Worm (Caenorhabditis elegans) whole organism, young adult: ENCODE results near the gene R13A5.15.

ENCODE experiments used
- B0019.2 ChIP-seq: fragments of 200-800 bp; sonication (Bioruptor generic); conservative IDR thresholded peaks from 2 replicates; pipeline ENCODE4 v1.3.6; 2022; ENCODE audit warnings: missing genetic modification reagents, missing genetic modification characterization, missing compliant biosample characterization
- B0336.3 ChIP-seq: fragments of 200-800 bp; sonication (Bioruptor generic); IDR thresholded peaks from 2 replicates; pipeline ENCODE4 v1.3.6; 2022; ENCODE audit warnings: missing genetic modification characterization, missing compliant biosample characterization
- C06A6.2 ChIP-seq: fragments of 200-800 bp; sonication (Bioruptor generic); conservative IDR thresholded peaks from 2 replicates; pipeline ENCODE4 v1.3.6; 2022; ENCODE audit warnings: missing genetic modification characterization, missing compliant biosample characterization
- D2030.7 ChIP-seq: fragments of 200-800 bp; sonication (Bioruptor generic); IDR thresholded peaks from 2 replicates; pipeline ENCODE4 v1.3.6; 2022; ENCODE audit warnings: missing genetic modification reagents, missing genetic modification characterization, missing compliant biosample characterization
- F22D6.2 ChIP-seq: sonication (generic microtip); optimal IDR thresholded peaks from 2 replicates; lab custom pipeline; 2016; ENCODE audit warnings: mild to moderate bottlenecking, missing genetic modification characterization, missing compliant biosample characterization
- F57C9.4 ChIP-seq: sonication (generic microtip); optimal IDR thresholded peaks from 2 replicates; lab custom pipeline; 2017; ENCODE audit warnings: mild to moderate bottlenecking, missing genetic modification characterization, missing compliant biosample characterization
- Y56A3A.18 ChIP-seq: fragments of 200-800 bp; sonication (Bioruptor generic); IDR thresholded peaks from 2 replicates; pipeline ENCODE4 v1.3.6; 2022; ENCODE audit warnings: missing genetic modification reagents, missing genetic modification characterization, missing compliant biosample characterization
- Y67H2A.10 ChIP-seq: fragments of 200-800 bp; sonication (Bioruptor generic); conservative IDR thresholded peaks from 2 replicates; pipeline ENCODE4 v1.3.6; 2022; ENCODE audit warnings: missing genetic modification reagents, missing genetic modification characterization, missing compliant biosample characterization
- Y95B8A.8 ChIP-seq: fragments of 200-800 bp; sonication (Bioruptor generic); IDR thresholded peaks from 2 replicates; pipeline ENCODE4 v1.3.6; 2022; ENCODE audit warnings: missing genetic modification reagents, missing genetic modification characterization, missing compliant biosample characterization
- akir-1 ChIP-seq: fragments of 200-800 bp; sonication (Bioruptor generic); optimal IDR thresholded peaks from 2 replicates; lab custom pipeline; 2018; ENCODE audit warnings: mild to moderate bottlenecking, missing genetic modification characterization, moderate library complexity, missing compliant biosample characterization
- ama-1 ChIP-seq, 3 experiments: fragments of 150-350 bp in 1 of 3; sonication (generic microtip) in 2 of 3; optimal IDR thresholded peaks; 2 replicates each; lab custom pipeline; 2014 to 2018; ENCODE audit warnings: missing biosample characterization in 2 of 3, missing genetic modification characterization in 2 of 3, missing genetic modification reagents in 2 of 3
- aptf-2 ChIP-seq: fragments of 200-800 bp; sonication (Bioruptor generic); conservative IDR thresholded peaks from 2 replicates; pipeline ENCODE4 v1.3.6; 2022; ENCODE audit warnings: missing genetic modification reagents, missing genetic modification characterization, missing compliant biosample characterization
- aptf-3 ChIP-seq: fragments of 200-800 bp; sonication (Bioruptor generic); IDR thresholded peaks from 2 replicates; pipeline ENCODE4 v1.3.6; 2022; ENCODE audit warnings: missing genetic modification characterization, missing compliant biosample characterization
- attf-3 ChIP-seq: fragments of 200-800 bp; sonication (Bioruptor generic); conservative IDR thresholded peaks from 2 replicates; pipeline ENCODE4 v1.3.6; 2022; ENCODE audit warnings: missing genetic modification reagents, missing genetic modification characterization, missing compliant biosample characterization
- bed-2 ChIP-seq: fragments of 200-800 bp; sonication (Bioruptor generic); IDR thresholded peaks from 2 replicates; pipeline ENCODE4 v1.3.6; 2022; ENCODE audit warnings: missing genetic modification reagents, missing genetic modification characterization, missing compliant biosample characterization
- ceh-27 ChIP-seq: fragments of 200-800 bp; sonication (Bioruptor generic); optimal IDR thresholded peaks from 2 replicates; lab custom pipeline; 2018; ENCODE audit warnings: mild to moderate bottlenecking, missing genetic modification characterization, moderate library complexity, missing compliant biosample characterization
- ceh-40 ChIP-seq: fragments of 200-800 bp; sonication (Bioruptor generic); IDR thresholded peaks from 2 replicates; pipeline ENCODE4 v1.3.6; 2022; ENCODE audit warnings: missing genetic modification characterization, missing compliant biosample characterization
- ceh-58 ChIP-seq: fragments of 200-800 bp; sonication (Bioruptor generic); IDR thresholded peaks from 2 replicates; pipeline ENCODE4 v1.3.6; 2022; ENCODE audit warnings: missing genetic modification characterization, missing compliant biosample characterization
- dpff-1 ChIP-seq: sonication (generic microtip); optimal IDR thresholded peaks from 2 replicates; lab custom pipeline; 2017; ENCODE audit warnings: mild to moderate bottlenecking, missing genetic modification characterization, missing compliant biosample characterization
- egl-44 ChIP-seq: fragments of 200-800 bp; sonication (Bioruptor generic); IDR thresholded peaks from 2 replicates; pipeline ENCODE4 v1.3.6; 2022; ENCODE audit warnings: missing genetic modification reagents, missing genetic modification characterization, missing compliant biosample characterization
- hmg-1.2 ChIP-seq: fragments of 200-800 bp; sonication (Bioruptor generic); IDR thresholded peaks from 2 replicates; pipeline ENCODE4 v1.3.6; 2022; ENCODE audit warnings: missing genetic modification reagents, missing genetic modification characterization, missing compliant biosample characterization
- let-607 ChIP-seq, 2 experiments: fragments of 200-800 bp in 1 of 2; sonication (Bioruptor generic) in 1 of 2; sonication (generic microtip) in 1 of 2; optimal IDR thresholded peaks; 2 replicates each; lab custom pipeline; 2016 to 2018; ENCODE audit warnings: mild to moderate bottlenecking in 2 of 2, missing compliant biosample characterization in 2 of 2, missing genetic modification characterization in 2 of 2, moderate library complexity in 2 of 2, missing genotype in 1 of 2
- lsl-1 ChIP-seq: fragments of 200-800 bp; sonication (Bioruptor generic); optimal IDR thresholded peaks from 2 replicates; lab custom pipeline; 2018; ENCODE audit warnings: mild to moderate bottlenecking, missing genetic modification characterization, moderate library complexity, missing compliant biosample characterization
- madf-8 ChIP-seq: fragments of 200-800 bp; sonication (Bioruptor generic); conservative IDR thresholded peaks from 2 replicates; pipeline ENCODE4 v1.3.6; 2022; ENCODE audit warnings: missing genetic modification reagents, missing genetic modification characterization, missing compliant biosample characterization
- mes-4 ChIP-seq: sonication (generic microtip); optimal IDR thresholded peaks from 2 replicates; lab custom pipeline; 2016; ENCODE audit warnings: missing genotype, missing genetic modification characterization, missing compliant biosample characterization
- nfya-2 ChIP-seq: fragments of 200-800 bp; sonication (Bioruptor generic); IDR thresholded peaks from 2 replicates; pipeline ENCODE4 v1.3.6; 2022; ENCODE audit warnings: missing genetic modification reagents, missing genetic modification characterization, missing compliant biosample characterization
- nfyb-1 ChIP-seq: fragments of 200-800 bp; sonication (Bioruptor generic); IDR thresholded peaks from 2 replicates; pipeline ENCODE4 v1.3.6; 2022; ENCODE audit warnings: missing genetic modification reagents, missing genetic modification characterization, missing compliant biosample characterization
- nhr-27 ChIP-seq: fragments of 200-800 bp; sonication (Bioruptor generic); optimal IDR thresholded peaks from 2 replicates; lab custom pipeline; 2018; ENCODE audit warnings: mild to moderate bottlenecking, missing genetic modification characterization, moderate library complexity, missing compliant biosample characterization
- nhr-90 ChIP-seq: sonication (generic microtip); optimal IDR thresholded peaks from 2 replicates; lab custom pipeline; 2016; ENCODE audit warnings: missing genotype, mild to moderate bottlenecking, missing genetic modification characterization, missing compliant biosample characterization
- rpc-1 ChIP-seq, 2 experiments: fragments of 150-350 bp in 1 of 2; sonication (generic microtip) in 1 of 2; optimal IDR thresholded peaks; 2 replicates each; lab custom pipeline; 2014 to 2018; ENCODE audit warnings: missing biosample characterization in 1 of 2, missing genetic modification characterization in 1 of 2, missing genetic modification reagents in 1 of 2, missing genotype in 1 of 2
- snpc-1.1 ChIP-seq: sonication (generic microtip); optimal IDR thresholded peaks from 2 replicates; lab custom pipeline; 2017; ENCODE audit warnings: missing genetic modification characterization, mild to moderate bottlenecking, missing compliant biosample characterization, antibody characterized with exemption, moderate library complexity, missing genotype, missing genetic modification reagents; ENCODE audit not compliant: insufficient read depth
- tbp1 ChIP-seq: fragments of 200-800 bp; sonication (Bioruptor generic); optimal IDR thresholded peaks from 2 replicates; lab custom pipeline; 2018; ENCODE audit warnings: mild to moderate bottlenecking, missing genetic modification characterization, missing compliant biosample characterization
- unc-62 ChIP-seq: fragments of 150-350 bp; optimal IDR thresholded peaks from 2 replicates; lab custom pipeline; 2014; ENCODE audit warnings: missing biosample characterization, missing genetic modification reagents, missing genetic modification characterization
- xnd-1 ChIP-seq: sonication (generic microtip); optimal IDR thresholded peaks from 2 replicates; lab custom pipeline; 2016; ENCODE audit warnings: missing genotype, missing genetic modification reagents, missing genetic modification characterization, missing compliant biosample characterization
- zim-3 ChIP-seq: sonication (generic microtip); optimal IDR thresholded peaks from 2 replicates; lab custom pipeline; 2017; ENCODE audit warnings: mild to moderate bottlenecking, missing genetic modification characterization, moderate library complexity, missing compliant biosample characterization
- ztf-22 ChIP-seq: fragments of 200-800 bp; sonication (Bioruptor generic); optimal IDR thresholded peaks from 2 replicates; lab custom pipeline; 2018; ENCODE audit warnings: mild to moderate bottlenecking, missing genetic modification characterization, moderate library complexity, missing compliant biosample characterization
- ztf-25 ChIP-seq: fragments of 200-800 bp; sonication (Bioruptor generic); IDR thresholded peaks from 2 replicates; pipeline ENCODE4 v1.3.6; 2022; ENCODE audit warnings: missing genetic modification reagents, missing genetic modification characterization, missing compliant biosample characterization
- ztf-3 ChIP-seq: fragments of 200-800 bp; sonication (Bioruptor generic); optimal IDR thresholded peaks from 2 replicates; lab custom pipeline; 2018; ENCODE audit warnings: mild to moderate bottlenecking, missing genetic modification characterization, missing compliant biosample characterization
- ztf-6 ChIP-seq: fragments of 200-800 bp; sonication (Bioruptor generic); IDR thresholded peaks from 2 replicates; pipeline ENCODE4 v1.3.6; 2022; ENCODE audit warnings: missing genetic modification reagents, missing genetic modification characterization, missing compliant biosample characterization

The R13A5.15 gene

ce11 chrIII:7621355-7621754 is 33.2 kb upstream of the R13A5.15 start:
- TF ChIP-seq let-607 (tag; optimal IDR thresholded peaks at IDR 0.05; lab: Kevin White, UChicago) (no peak), unc-62 (peak; percentile 69), lsl-1 (GFP tag; lab: Kevin White, UChicago) (no peak)

DNA sequence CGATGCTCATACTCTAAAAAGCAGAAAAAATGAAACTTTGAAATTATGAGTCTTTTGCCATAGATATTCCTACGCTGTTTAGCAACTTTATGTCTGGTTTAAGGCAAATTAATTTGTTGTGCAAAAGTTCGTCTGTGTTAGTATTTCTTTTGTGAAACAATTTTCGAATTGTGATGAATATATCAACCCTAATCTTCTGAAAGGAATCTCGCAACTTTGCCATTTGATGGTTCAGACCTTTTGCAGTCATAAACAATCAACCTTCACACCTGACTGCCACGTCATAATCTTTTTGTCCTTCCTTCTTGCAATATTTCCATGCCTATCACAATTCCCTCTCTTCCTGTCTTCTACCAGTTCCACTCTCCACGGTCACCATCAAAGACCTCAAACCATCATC is 31.7 kb upstream of the R13A5.15 start:
- 0 out of 2 replicates have a peak, but pooled peaks have one; percentile 30 for TF ChIP-seq ceh-58
- TF ChIP-seq Y56A3A.18 (GFP tag; lab: Robert Waterston, UW): no peak
- TF ChIP-seq, all 124 proteins: peak for 1

- TF ChIP-seq bed-2 (GFP tag; lab: Robert Waterston, UW): no peak
- TF ChIP-seq ceh-40 (GFP tag; lab: Robert Waterston, UW): no peak
- TF ChIP-seq zim-3 (tag; lab: Kevin White, UChicago): no peak
- TF ChIP-seq aptf-3 (GFP tag; lab: Robert Waterston, UW): no peak
- TF ChIP-seq F57C9.4: no peak
- TF ChIP-seq ama-1 (optimal IDR thresholded peaks at IDR 0.05; lab: Kevin White, UChicago): no peak
- TF ChIP-seq ama-1 (GFP tag; optimal IDR thresholded peaks at IDR 0.05; lab: Kevin White, UChicago): no peak
Measured at ce11 chrIII:7618294-7618693, 30.2 kb upstream of the R13A5.15 start.

DNA sequence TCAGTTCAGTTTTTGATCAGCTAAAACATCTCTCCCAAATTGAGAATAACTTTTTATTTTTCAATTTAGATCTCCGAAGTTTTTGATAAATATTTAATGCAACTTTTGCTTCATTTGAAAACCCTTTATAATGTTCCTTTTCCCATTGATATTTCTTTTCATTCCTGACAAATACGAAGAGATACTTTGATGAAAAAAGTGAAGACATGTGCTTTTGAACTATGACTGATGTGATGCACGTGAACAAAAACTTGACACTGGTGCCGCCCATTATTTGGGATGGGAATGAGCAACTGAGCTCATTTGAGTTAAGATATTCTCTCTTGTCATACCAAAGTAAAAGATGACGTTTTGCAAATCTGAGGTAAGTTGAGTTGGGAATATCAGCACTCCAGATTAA is 28.1 kb upstream of the R13A5.15 start, which contains the start of gene T04A6.1:
Gene T04A6.1 (plus strand): TSS at position 301 of the 400 bp plus-strand sequence.
- TF ChIP-seq ztf-3 (GFP tag; lab: Kevin White, UChicago) (no peak), nhr-27 (tag; lab: Kevin White, UChicago) (no peak), D2030.7 (GFP tag; lab: Robert Waterston, UW) (no peak), akir-1 (GFP tag; lab: Kevin White, UChicago) (no peak), ztf-22 (GFP tag; lab: Kevin White, UChicago) (no peak), xnd-1 (tag; lab: Kevin White, UChicago) (no peak), Y95B8A.8 (no peak), hmg-1.2 (GFP tag; lab: Robert Waterston, UW) (no peak), ceh-58 (no peak)

ce11 chrIII:7614530-7614929 is 26.4 kb upstream of the R13A5.15 start, which contains the start of gene T04A6.2:
T04A6.2 (plus strand) TSS chrIII:7614830.
- TF ChIP-seq B0019.2 (GFP tag; lab: Robert Waterston, UW) (no peak), nfya-2 (GFP tag; lab: Robert Waterston, UW) (no peak), aptf-2 (no peak), ceh-27 (no peak), B0336.3 (no peak), madf-8 (GFP tag; lab: Robert Waterston, UW) (no peak), nfyb-1 (GFP tag; lab: Robert Waterston, UW) (no peak), Y67H2A.10 (GFP tag; lab: Robert Waterston, UW) (no peak), mes-4 (tag; lab: Kevin White, UChicago) (no peak), dpff-1 (tag; lab: Kevin White, UChicago) (no peak)

ce11 chrIII:7609168-7609567 is 21.1 kb upstream of the R13A5.15 start, which contains the start of gene nsph-4.3:
nsph-4.3 (minus strand) TSS chrIII:7609268.
- TF ChIP-seq ztf-3 (GFP tag; lab: Kevin White, UChicago) (no peak), egl-44 (GFP tag; lab: Robert Waterston, UW) (no peak), tbp1 (GFP tag; lab: Kevin White, UChicago) (no peak), aptf-2 (no peak), F22D6.2 (no peak), ztf-25 (GFP tag; lab: Robert Waterston, UW) (no peak), rpc-1 (optimal IDR thresholded peaks at IDR 0.05; lab: Kevin White, UChicago) (no peak), rpc-1 (tag; optimal IDR thresholded peaks at IDR 0.05; lab: Kevin White, UChicago) (no peak), ceh-27 (no peak), nhr-90 (no peak), snpc-1.1 (tag; lab: Kevin White, UChicago) (no peak), ztf-6 (no peak), C06A6.2 (no peak), attf-3 (GFP tag; lab: Robert Waterston, UW) (no peak)
